Worm (Caenorhabditis elegans) whole organism, late embryonic: ENCODE data around the gene Y43F8A.1.

Experiments
- F13H6.1 ChIP-seq: sonication (generic microtip); optimal IDR thresholded peaks from 2 replicates; lab custom pipeline; 2016; ENCODE audit warnings: missing genetic modification characterization, missing compliant biosample characterization
- ama-1 ChIP-seq: fragments of 150-350 bp; optimal IDR thresholded peaks from 2 replicates; lab custom pipeline; 2014
- dve-1 ChIP-seq: sonication (generic microtip); optimal IDR thresholded peaks from 2 replicates; lab custom pipeline; 2017; ENCODE audit warnings: antibody characterized with exemption, mild to moderate bottlenecking, missing genetic modification characterization, missing compliant biosample characterization
- fkh-10 ChIP-seq: fragments of 150-350 bp; optimal IDR thresholded peaks from 2 replicates; lab custom pipeline; 2014; ENCODE audit warnings: missing biosample characterization, missing genetic modification reagents, missing genetic modification characterization
- pax-1 ChIP-seq: fragments of 150-350 bp; optimal IDR thresholded peaks from 2 replicates; lab custom pipeline; 2014; ENCODE audit warnings: missing biosample characterization, missing genetic modification characterization
- rnt-1 ChIP-seq: sonication (generic microtip); optimal IDR thresholded peaks from 2 replicates; lab custom pipeline; 2016; ENCODE audit warnings: missing genetic modification characterization, missing compliant biosample characterization
- sox-4 ChIP-seq: sonication (generic microtip); optimal IDR thresholded peaks from 2 replicates; lab custom pipeline; 2017; ENCODE audit warnings: mild to moderate bottlenecking, missing genetic modification characterization, inconsistent platforms, missing compliant biosample characterization
- syd-9 ChIP-seq: sonication (generic microtip); optimal IDR thresholded peaks from 2 replicates; lab custom pipeline; 2016; ENCODE audit warnings: mild to moderate bottlenecking, missing genetic modification characterization, moderate library complexity, missing compliant biosample characterization
- ztf-16 ChIP-seq: sonication (generic microtip); optimal IDR thresholded peaks from 2 replicates; lab custom pipeline; 2017; ENCODE audit warnings: missing genetic modification characterization, missing compliant biosample characterization

DNA sequence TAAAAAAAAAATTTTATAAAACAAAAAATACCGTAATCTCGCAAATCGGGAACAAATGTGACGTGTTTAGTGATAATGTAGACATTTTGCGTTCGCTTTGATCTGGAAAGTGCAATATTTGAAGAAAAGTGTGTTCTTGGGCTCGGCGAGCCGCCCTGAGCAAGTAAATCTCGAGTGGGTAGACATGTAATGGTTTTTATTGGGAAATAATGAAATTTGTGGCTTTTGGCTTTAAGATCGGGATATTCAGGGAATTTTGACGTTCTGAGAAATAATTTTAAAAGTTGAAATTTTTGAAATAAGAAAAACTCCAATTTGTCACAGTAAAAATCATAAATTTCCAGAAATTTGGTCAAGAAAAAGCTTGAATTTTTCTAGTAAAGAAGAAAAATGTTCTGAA, 7.7 kb upstream of the Y43F8A.1 start, which contains the start of gene C14B4.2:
- TF ChIP-seq fkh-10 (GFP tag; lab: Kevin White, UChicago) (no peak), sox-4 (tag; lab: Kevin White, UChicago) (no peak), syd-9 (tag; lab: Kevin White, UChicago) (no peak), ztf-16 (tag; lab: Kevin White, UChicago) (no peak), ama-1 (lab: Kevin White, UChicago) (no peak), dve-1 (tag; lab: Kevin White, UChicago) (no peak), pax-1 (tag; lab: Kevin White, UChicago) (no peak), F13H6.1 (tag; lab: Kevin White, UChicago) (no peak), rnt-1 (tag; lab: Kevin White, UChicago) (no peak)
